Fruit fly (Drosophila melanogaster): ENCODE data around the gene LanB2.

The LanB2 gene

DNA sequence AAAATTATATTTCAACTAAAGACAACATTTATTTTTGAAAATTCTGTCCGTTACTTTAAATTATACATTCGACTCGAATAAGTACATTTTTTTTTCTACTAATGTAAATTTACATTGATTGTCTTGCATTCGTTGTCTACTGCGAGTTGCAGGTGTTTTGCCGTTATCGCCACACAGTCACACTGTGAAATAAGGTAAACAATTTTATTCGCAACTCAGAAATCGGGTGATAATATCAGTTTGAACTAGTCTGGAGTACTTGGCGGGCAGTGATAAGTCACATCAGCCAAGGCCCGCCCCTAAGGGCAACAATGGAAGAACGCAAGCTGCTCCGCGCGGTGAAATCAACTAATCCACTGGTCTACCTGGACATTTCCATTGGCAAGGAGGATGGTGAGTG is 15.2 kb downstream of the LanB2 start:
- TF ChIP-seq Mio (GFP tag; optimal IDR thresholded peaks at IDR 0.05) = no peak
- no peak for TF ChIP-seq Hnf4 (GFP tag; optimal IDR thresholded peaks at IDR 0.05)
- no peak for TF ChIP-seq h (GFP tag; optimal IDR thresholded peaks at IDR 0.05)

dm6 chr3L:9637812-9638211 is 23.1 kb downstream of the LanB2 start, which contains the start of gene CG8329:
Gene CG8329 (plus strand): TSS chr3L:9638112.
- TF ChIP-seq Mio (GFP tag; optimal IDR thresholded peaks at IDR 0.05) = no peak
- TF ChIP-seq Abd-B (GFP tag; optimal IDR thresholded peaks at IDR 0.05) = no peak
- TF ChIP-seq N (GFP tag; optimal IDR thresholded peaks at IDR 0.05) = no peak
- TF ChIP-seq woc (GFP tag; optimal IDR thresholded peaks at IDR 0.05) = no peak
- TF ChIP-seq tai (GFP tag; optimal IDR thresholded peaks at IDR 0.05) = no peak
- no peak for TF ChIP-seq psq (GFP tag; optimal IDR thresholded peaks at IDR 0.05)
- TF ChIP-seq rgr (GFP tag; optimal IDR thresholded peaks at IDR 0.05) = no peak
- no peak for TF ChIP-seq Dif (GFP tag; optimal IDR thresholded peaks at IDR 0.05; ENCODE audit: partially characterized antibody)
- no peak for TF ChIP-seq sage (GFP tag; optimal IDR thresholded peaks at IDR 0.05)
- no peak for TF ChIP-seq usp (GFP tag; optimal IDR thresholded peaks at IDR 0.05)
- no peak for TF ChIP-seq dsf (GFP tag; optimal IDR thresholded peaks at IDR 0.05; ENCODE audit: borderline replicate concordance)
- no peak for TF ChIP-seq Rel (GFP tag; optimal IDR thresholded peaks at IDR 0.05)
- no peak for TF ChIP-seq Rel (tag; optimal IDR thresholded peaks at IDR 0.05)
- no peak for TF ChIP-seq lola (GFP tag; optimal IDR thresholded peaks at IDR 0.05)

dm6 chr3L:9638971-9639370 is 24.3 kb downstream of the LanB2 start, which contains the start of gene CG18179:
Gene CG18179 (plus strand): TSS chr3L:9639271.
- no peak for TF ChIP-seq brk (GFP tag; optimal IDR thresholded peaks at IDR 0.05)
- TF ChIP-seq Rel (GFP tag; optimal IDR thresholded peaks at IDR 0.05) = no peak
- no peak for TF ChIP-seq Rel (tag; optimal IDR thresholded peaks at IDR 0.05)
- no peak for TF ChIP-seq jim (GFP tag; optimal IDR thresholded peaks at IDR 0.05)
- no peak for TF ChIP-seq woc (GFP tag; optimal IDR thresholded peaks at IDR 0.05)
- no peak for TF ChIP-seq Sp1 (GFP tag; optimal IDR thresholded peaks at IDR 0.05)
- TF ChIP-seq br (GFP tag; optimal IDR thresholded peaks at IDR 0.05) = no peak
- no peak for TF ChIP-seq rgr (GFP tag; optimal IDR thresholded peaks at IDR 0.05)
- TF ChIP-seq OdsH (GFP tag; optimal IDR thresholded peaks at IDR 0.05) = no peak
- no peak for TF ChIP-seq CG9705 (GFP tag; optimal IDR thresholded peaks at IDR 0.05)
- TF ChIP-seq dmrt93B (GFP tag; optimal IDR thresholded peaks at IDR 0.05) = no peak
- TF ChIP-seq Vsx2 (GFP tag; optimal IDR thresholded peaks at IDR 0.05; ENCODE audit: partially characterized antibody) = no peak
- TF ChIP-seq dl (GFP tag; optimal IDR thresholded peaks at IDR 0.05; ENCODE audit: insufficient read depth in 1 of 2, partially characterized antibody in 2 of 2) = no peak
- no peak for TF ChIP-seq lola (GFP tag; optimal IDR thresholded peaks at IDR 0.05)

dm6 chr3L:9640713-9641112 is 26.0 kb downstream of the LanB2 start, which contains the start of gene CG18180:
Gene CG18180 (plus strand): TSS chr3L:9641013.
- TF ChIP-seq br (GFP tag; optimal IDR thresholded peaks at IDR 0.05) (no peak), Myc (optimal IDR thresholded peaks at IDR 0.05) (no peak), jim (GFP tag; optimal IDR thresholded peaks at IDR 0.05) (no peak), brk (GFP tag; optimal IDR thresholded peaks at IDR 0.05) (no peak), foxo (GFP tag; optimal IDR thresholded peaks at IDR 0.05) (no peak), Jra (GFP tag; optimal IDR thresholded peaks at IDR 0.05) (no peak), woc (GFP tag; optimal IDR thresholded peaks at IDR 0.05) (no peak), fru (GFP tag; optimal IDR thresholded peaks at IDR 0.05) (no peak), dsf (GFP tag; optimal IDR thresholded peaks at IDR 0.05; ENCODE audit: borderline replicate concordance) (no peak), Rel (GFP tag; optimal IDR thresholded peaks at IDR 0.05) (no peak), Rel (tag; optimal IDR thresholded peaks at IDR 0.05) (no peak), Hr78 (GFP tag; optimal IDR thresholded peaks at IDR 0.05) (no peak), lola (GFP tag; optimal IDR thresholded peaks at IDR 0.05) (no peak), usp (GFP tag; optimal IDR thresholded peaks at IDR 0.05) (no peak), psq (GFP tag; optimal IDR thresholded peaks at IDR 0.05) (no peak), Dif (GFP tag; optimal IDR thresholded peaks at IDR 0.05; ENCODE audit: partially characterized antibody) (no peak), HLH106 (tag; optimal IDR thresholded peaks at IDR 0.05) (no peak), Mio (GFP tag; optimal IDR thresholded peaks at IDR 0.05) (no peak), pan (optimal IDR thresholded peaks at IDR 0.05) (no peak)

dm6 chr3L:9643762-9644161 is 29.0 kb downstream of the LanB2 start, which contains the start of gene CNMaR:
Gene CNMaR (plus strand): TSS chr3L:9644109.
- TF ChIP-seq N (GFP tag; optimal IDR thresholded peaks at IDR 0.05) (no peak), Dif (GFP tag; optimal IDR thresholded peaks at IDR 0.05; ENCODE audit: partially characterized antibody) (no peak), sv (GFP tag; optimal IDR thresholded peaks at IDR 0.05) (no peak), woc (GFP tag; optimal IDR thresholded peaks at IDR 0.05) (no peak), psq (GFP tag; optimal IDR thresholded peaks at IDR 0.05) (no peak), rgr (GFP tag; optimal IDR thresholded peaks at IDR 0.05) (no peak), ey (GFP tag; optimal IDR thresholded peaks at IDR 0.05) (no peak), Sp1 (GFP tag; optimal IDR thresholded peaks at IDR 0.05) (no peak), sage (GFP tag; optimal IDR thresholded peaks at IDR 0.05) (no peak), foxo (GFP tag; optimal IDR thresholded peaks at IDR 0.05) (no peak), CrebA (GFP tag; optimal IDR thresholded peaks at IDR 0.05; ENCODE audit: borderline replicate concordance) (no peak), dsf (GFP tag; optimal IDR thresholded peaks at IDR 0.05; ENCODE audit: borderline replicate concordance) (no peak), usp (GFP tag; optimal IDR thresholded peaks at IDR 0.05) (no peak), jim (GFP tag; optimal IDR thresholded peaks at IDR 0.05) (no peak), Hr83 (GFP tag; optimal IDR thresholded peaks at IDR 0.05; ENCODE audit: poor library complexity, severe bottlenecking) (no peak), tai (GFP tag; optimal IDR thresholded peaks at IDR 0.05) (no peak), dl (GFP tag; optimal IDR thresholded peaks at IDR 0.05; ENCODE audit: insufficient read depth in 1 of 2, partially characterized antibody in 2 of 2) (no peak), fru (GFP tag; optimal IDR thresholded peaks at IDR 0.05) (no peak), CG32264 (GFP tag; optimal IDR thresholded peaks at IDR 0.05) (no peak)
